Fruit fly (Drosophila melanogaster) whole organism, embryonic: ENCODE results near the gene HipHop.

Source experiments
- Abd-B ChIP-seq: fragments of 200-800 bp; sonication (Bioruptor generic); optimal IDR thresholded peaks from 2 replicates; lab custom pipeline; 2018; ENCODE audit warnings: missing biosample characterization, mild to moderate bottlenecking, missing genetic modification characterization, moderate library complexity
- CG2875 ChIP-seq: fragments of 200-800 bp; sonication (Bioruptor generic); optimal IDR thresholded peaks from 2 replicates; lab custom pipeline; 2017; ENCODE audit warnings: missing biosample characterization, mild to moderate bottlenecking, missing genetic modification characterization, missing genetic modification reagents
- CG8359 ChIP-seq: fragments of 200-800 bp; sonication (Bioruptor generic); optimal IDR thresholded peaks from 2 replicates; lab custom pipeline; 2017; ENCODE audit warnings: missing biosample characterization, mild to moderate bottlenecking, missing genetic modification characterization, borderline replicate concordance
- ERR ChIP-seq: fragments of 200-800 bp; sonication (Bioruptor generic); optimal IDR thresholded peaks from 2 replicates; lab custom pipeline; 2016; ENCODE audit warnings: missing biosample characterization, missing genetic modification characterization
- Rfx ChIP-seq: fragments of 200-800 bp; sonication (Bioruptor generic); IDR thresholded peaks from 2 replicates; pipeline ENCODE4 v1.3.6; 2022; ENCODE audit warnings: missing biosample characterization, missing genetic modification characterization
- fd102C ChIP-seq: fragments of 200-800 bp; sonication (Bioruptor generic); optimal IDR thresholded peaks from 2 replicates; lab custom pipeline; 2018; ENCODE audit warnings: missing biosample characterization, mild to moderate bottlenecking, missing genetic modification characterization, moderate library complexity

DNA sequence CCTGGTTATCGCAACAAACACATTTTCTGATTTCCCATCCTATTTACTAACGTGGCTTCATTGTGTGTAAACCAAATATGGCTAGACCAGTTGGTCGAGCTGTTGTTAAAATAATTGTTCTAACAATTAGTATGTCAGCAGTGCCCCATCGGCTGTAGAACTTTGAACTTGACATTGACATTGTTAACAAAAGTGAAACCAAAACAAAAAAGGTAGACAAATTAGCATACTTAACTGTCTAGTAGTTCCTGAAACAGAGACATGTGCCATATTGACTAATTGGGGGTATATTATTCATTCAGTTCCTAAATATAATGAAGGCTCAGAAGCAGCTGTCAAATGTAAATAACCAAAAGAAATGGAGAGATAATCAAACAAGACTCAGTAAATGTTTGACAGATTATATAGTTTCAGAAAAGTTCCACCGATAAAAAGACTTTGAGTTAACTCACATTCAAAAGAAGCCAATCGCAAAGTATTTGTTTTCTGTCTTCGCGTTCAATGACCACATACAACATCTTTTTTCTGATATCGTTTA lies 16.8 kb downstream of the HipHop start:
- TF ChIP-seq CG8359 (GFP tag; lab: Kevin White, UChicago) (no peak), Abd-B (GFP tag; lab: Kevin White, UChicago) (no peak), ERR (GFP tag; lab: Kevin White, UChicago) (peak; percentile 42), fd102C (GFP tag; lab: Kevin White, UChicago) (peak; percentile 4), Rfx (GFP tag; lab: Robert Waterston, UW) (no peak), CG2875 (GFP tag; lab: Kevin White, UChicago) (peak; percentile 20)
